Worm (Caenorhabditis elegans) whole organism, L3 larva: ENCODE results near the gene rab-3.

Experiments
- ZK546.5 ChIP-seq: sonication (generic microtip); optimal IDR thresholded peaks from 2 replicates; lab custom pipeline; 2017; ENCODE audit warnings: missing biosample characterization, missing genetic modification characterization
- ama-1 ChIP-seq: fragments of 150-350 bp; optimal IDR thresholded peaks from 2 replicates; lab custom pipeline; 2018
- daf-12 ChIP-seq: fragments of 150-350 bp; optimal IDR thresholded peaks from 2 replicates; lab custom pipeline; 2014; ENCODE audit warnings: missing biosample characterization, missing genetic modification reagents, missing genetic modification characterization
- elt-1 ChIP-seq: fragments of 150-350 bp; optimal IDR thresholded peaks from 2 replicates; lab custom pipeline; 2014; ENCODE audit warnings: missing biosample characterization, missing genetic modification characterization
- lin-39 ChIP-seq: fragments of 150-350 bp; optimal IDR thresholded peaks from 2 replicates; lab custom pipeline; 2018; ENCODE audit warnings: missing biosample characterization, missing genetic modification reagents, missing genetic modification characterization
- nhr-76 ChIP-seq: fragments of 150-350 bp; sonication (generic microtip); optimal IDR thresholded peaks from 5 replicates; lab custom pipeline; 2014; ENCODE audit warnings: missing biosample characterization, missing genetic modification characterization
- sea-2 ChIP-seq: fragments of 150-350 bp; sonication (generic microtip); optimal IDR thresholded peaks from 4 replicates; lab custom pipeline; 2014; ENCODE audit warnings: missing biosample characterization, missing genetic modification reagents, missing genetic modification characterization
- skn-1 ChIP-seq: fragments of 150-350 bp; optimal IDR thresholded peaks from 2 replicates; lab custom pipeline; 2014; ENCODE audit warnings: missing biosample characterization, missing genetic modification characterization
- tbx-2 ChIP-seq: sonication (generic microtip); optimal IDR thresholded peaks from 2 replicates; lab custom pipeline; 2016; ENCODE audit warnings: mild to moderate bottlenecking, missing genetic modification characterization, missing compliant biosample characterization
- zag-1 ChIP-seq: fragments of 150-350 bp; optimal IDR thresholded peaks from 2 replicates; lab custom pipeline; 2014; ENCODE audit warnings: missing biosample characterization, missing genetic modification characterization

Gene rab-3

DNA sequence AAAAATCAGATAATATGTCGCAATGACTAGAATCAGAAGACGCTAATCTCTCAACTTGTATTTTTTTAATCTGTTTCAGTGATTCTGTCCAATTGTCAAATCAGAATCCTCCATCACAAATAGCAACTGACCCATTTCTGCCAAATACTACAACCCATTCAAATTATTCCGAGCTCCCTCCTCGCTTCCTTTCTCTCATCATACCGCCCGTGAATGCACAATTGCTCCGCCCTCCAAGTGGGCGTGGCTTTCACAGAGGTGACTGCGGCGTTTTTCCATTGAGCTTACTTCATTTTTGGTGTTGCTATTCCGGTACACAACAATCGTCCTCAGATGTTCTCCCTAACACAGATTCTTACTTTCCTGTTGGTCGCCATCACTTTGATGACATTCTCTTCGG is 47.0 kb downstream of the rab-3 start, which contains the start of gene flp-27:
flp-27 (plus strand) TSS at position 301 of the 400 bp plus-strand sequence.
- TF ChIP-seq elt-1 (tag; lab: Kevin White, UChicago) (no peak), zag-1 (tag; lab: Kevin White, UChicago) (no peak), ZK546.5 (tag; lab: Kevin White, UChicago) (no peak), sea-2 (GFP tag; lab: Kevin White, UChicago) (no peak), daf-12 (tag; lab: Kevin White, UChicago) (no peak), lin-39 (tag; lab: Kevin White, UChicago) (no peak), ama-1 (no peak), nhr-76 (no peak), skn-1 (tag; lab: Kevin White, UChicago) (no peak), tbx-2 (tag; lab: Kevin White, UChicago) (no peak)
